Worm (Caenorhabditis elegans): Measurements from ENCODE around the gene T28B11.1.

DNA sequence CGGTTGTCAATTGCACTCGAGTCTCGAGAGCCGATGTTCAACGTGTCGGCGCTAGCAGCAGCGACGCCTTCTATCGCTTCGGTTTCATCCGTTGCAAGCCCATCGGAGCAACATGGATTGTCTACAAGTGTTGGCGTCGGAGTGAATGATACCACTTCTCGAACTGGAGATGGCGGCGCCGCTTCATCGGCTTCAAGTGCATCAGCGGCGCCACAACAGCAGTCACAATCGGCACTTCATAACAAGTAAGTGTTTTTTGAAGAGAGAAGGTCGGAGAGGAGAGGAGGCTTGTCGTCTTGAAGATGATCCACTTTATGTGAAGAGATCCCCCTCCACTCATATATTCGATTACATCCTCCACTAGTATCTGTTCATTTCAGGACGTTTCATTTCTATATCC, 59.6 kb downstream of the T28B11.1 start:
- TF ChIP-seq ama-1 (optimal IDR thresholded peaks at IDR 0.05) (no peak), scrt-1 (GFP tag; IDR thresholded peaks at IDR 0.05) (no peak), ceh-13 (GFP tag; optimal IDR thresholded peaks at IDR 0.05) (no peak), flt-1 (GFP tag; IDR thresholded peaks at IDR 0.05) (no peak), ets-7 (tag; optimal IDR thresholded peaks at IDR 0.05) (no peak), hmbx-1 (tag; optimal IDR thresholded peaks at IDR 0.05) (no peak), tra-4 (tag; optimal IDR thresholded peaks at IDR 0.05) (no peak), hnd-1 (tag; optimal IDR thresholded peaks at IDR 0.05) (no peak), B0310.2 (tag; optimal IDR thresholded peaks at IDR 0.05) (no peak), hmg-4 (GFP tag; optimal IDR thresholded peaks at IDR 0.05) (no peak), ceh-36 (tag; optimal IDR thresholded peaks at IDR 0.05) (no peak), tbx-11 (GFP tag; IDR thresholded peaks at IDR 0.05) (no peak), F13C5.2 (tag; optimal IDR thresholded peaks at IDR 0.05) (no peak), pes-1 (GFP tag; IDR thresholded peaks at IDR 0.05) (no peak)
